Worm (Caenorhabditis elegans): ENCODE measurements around the gene clec-72.

DNA sequence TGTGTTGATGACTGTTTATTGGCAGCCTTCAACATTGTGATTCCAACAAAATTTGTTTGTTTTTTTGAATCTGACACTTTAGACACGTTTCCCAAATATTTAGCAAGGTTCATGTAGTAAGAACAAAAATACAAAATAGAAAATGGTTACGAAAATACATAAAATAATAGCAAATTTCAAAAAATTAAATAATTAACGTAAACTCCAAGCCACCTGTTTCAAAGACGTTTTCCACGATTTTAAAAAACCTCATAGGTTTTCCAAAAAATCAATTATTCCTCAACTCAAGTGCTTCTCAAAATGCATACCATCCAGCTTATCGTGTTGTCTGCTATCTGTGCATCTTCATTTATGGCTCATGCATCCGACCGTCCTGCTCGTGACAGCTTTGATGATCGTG lies 27.2 kb upstream of the clec-72 start, which contains the start of gene F56D6.14:
- TF ChIP-seq unc-62 (GFP tag; optimal IDR thresholded peaks at IDR 0.05) (no peak), F49E8.2 (tag; optimal IDR thresholded peaks at IDR 0.05; ENCODE audit: insufficient read depth) (no peak)
